Worm (Caenorhabditis elegans) whole organism, L4 larva: ENCODE data around the gene T16H12.3.

Experiments used
- R02D3.7 ChIP-seq: fragments of 150-350 bp; sonication (generic microtip); optimal IDR thresholded peaks from 3 replicates; lab custom pipeline; 2014; ENCODE audit warnings: missing biosample characterization, missing genetic modification characterization
- nhr-25 ChIP-seq: sonication (generic microtip); optimal IDR thresholded peaks from 2 replicates; lab custom pipeline; 2017; ENCODE audit warnings: missing genetic modification characterization, mild to moderate bottlenecking, missing compliant biosample characterization, antibody characterized with exemption, moderate library complexity, borderline replicate concordance; ENCODE audit not compliant: insufficient read depth

- TF ChIP-seq R02D3.7 (tag; lab: Kevin White, UChicago) = no peak
- TF ChIP-seq nhr-25 = no peak
These were observed 7.6 kb upstream of the T16H12.3 start, which contains the start of gene gtf-2H2C for ce11 chrIII:10090685-10091084.
